Worm (Caenorhabditis elegans) whole organism, L4/young adult: ENCODE data around the gene ceh-92.

Source experiments
- W03F9.2 ChIP-seq: fragments of 150-350 bp; optimal IDR thresholded peaks from 2 replicates; lab custom pipeline; 2014; ENCODE audit warnings: missing biosample characterization, missing genetic modification characterization
- dao-5 ChIP-seq: sonication (generic microtip); optimal IDR thresholded peaks from 2 replicates; lab custom pipeline; 2016; ENCODE audit warnings: missing genotype, missing genetic modification characterization, moderate library complexity, missing compliant biosample characterization
- him-1 ChIP-seq: sonication (generic microtip); optimal IDR thresholded peaks from 2 replicates; lab custom pipeline; 2016; ENCODE audit warnings: missing genotype, missing genetic modification reagents, missing genetic modification characterization, missing compliant biosample characterization

Gene ceh-92

DNA sequence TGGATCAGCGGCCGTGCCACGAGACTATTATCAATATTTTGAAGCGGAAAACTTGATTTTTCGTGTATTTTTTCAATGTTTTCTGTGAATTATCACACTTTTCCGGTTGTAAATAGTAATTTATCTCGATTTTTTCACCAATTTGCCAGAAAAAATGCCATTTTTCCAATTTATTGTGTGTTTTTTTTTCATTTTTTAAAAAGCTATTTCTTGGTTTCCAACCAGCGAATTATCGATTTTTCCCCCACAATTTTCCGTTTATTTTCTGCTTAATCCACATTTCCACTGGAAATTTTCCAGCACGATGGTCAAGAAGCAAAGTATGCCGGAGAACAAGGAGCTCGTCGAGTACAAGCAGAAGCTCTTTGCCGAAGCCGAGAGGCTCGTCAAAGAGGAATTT lies 13.6 kb upstream of the ceh-92 start, which contains the start of gene psme-3:
Gene psme-3 (plus strand): TSS at position 301 of the 400 bp plus-strand sequence.
- no peak for TF ChIP-seq W03F9.2 (tag; lab: Kevin White, UChicago)
- no peak for TF ChIP-seq him-1 (tag; lab: Kevin White, UChicago)
- no peak for TF ChIP-seq dao-5

DNA sequence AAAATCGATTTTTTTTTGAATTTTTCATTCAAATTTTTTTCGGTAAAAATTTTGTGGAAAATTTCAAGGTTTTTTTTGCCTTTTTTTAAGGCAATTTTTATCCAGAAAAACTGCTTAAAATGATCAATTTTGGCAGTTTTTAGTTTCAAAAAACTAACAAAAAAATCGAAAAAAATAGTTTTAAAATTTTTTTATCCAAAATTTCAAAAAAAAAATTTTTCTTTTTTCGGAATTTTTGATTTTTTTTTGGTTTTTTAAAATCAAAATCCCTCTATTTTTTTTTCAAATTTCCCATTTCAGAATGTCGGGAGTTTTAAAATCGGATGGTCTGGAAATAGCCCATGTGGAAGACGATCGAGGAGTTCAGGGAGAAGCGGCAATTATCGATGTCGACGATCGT lies 7.5 kb upstream of the ceh-92 start, which contains the start of gene Y66D12A.8:
Gene Y66D12A.8 (plus strand): TSS at position 301 of the 400 bp plus-strand sequence.
- TF ChIP-seq dao-5, result no peak
- TF ChIP-seq W03F9.2 (tag; lab: Kevin White, UChicago), result no peak
- no peak for TF ChIP-seq him-1 (tag; lab: Kevin White, UChicago)

DNA sequence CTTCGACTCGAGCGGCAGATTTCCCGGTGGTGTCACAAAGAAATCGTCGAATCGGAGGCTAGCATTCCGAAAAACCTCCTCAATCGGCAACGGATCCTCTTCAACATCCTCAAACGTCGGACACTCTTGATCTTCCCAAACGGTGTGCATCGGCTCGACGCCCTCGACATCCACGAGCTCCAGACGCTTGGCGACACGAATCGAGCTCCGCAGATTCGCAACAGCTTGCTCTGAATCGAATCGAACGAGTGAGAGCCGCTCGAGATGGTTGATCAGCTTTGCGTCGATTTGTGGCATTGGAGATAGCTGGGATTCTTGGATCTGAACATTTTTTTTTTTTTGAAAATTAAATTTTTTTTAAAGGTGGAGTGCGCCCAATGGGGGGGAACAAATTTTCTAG lies 2.0 kb upstream of the ceh-92 start:
- TF ChIP-seq dao-5, result no peak
- no peak for TF ChIP-seq him-1 (tag; lab: Kevin White, UChicago)
- TF ChIP-seq W03F9.2 (tag; lab: Kevin White, UChicago), result no peak

DNA sequence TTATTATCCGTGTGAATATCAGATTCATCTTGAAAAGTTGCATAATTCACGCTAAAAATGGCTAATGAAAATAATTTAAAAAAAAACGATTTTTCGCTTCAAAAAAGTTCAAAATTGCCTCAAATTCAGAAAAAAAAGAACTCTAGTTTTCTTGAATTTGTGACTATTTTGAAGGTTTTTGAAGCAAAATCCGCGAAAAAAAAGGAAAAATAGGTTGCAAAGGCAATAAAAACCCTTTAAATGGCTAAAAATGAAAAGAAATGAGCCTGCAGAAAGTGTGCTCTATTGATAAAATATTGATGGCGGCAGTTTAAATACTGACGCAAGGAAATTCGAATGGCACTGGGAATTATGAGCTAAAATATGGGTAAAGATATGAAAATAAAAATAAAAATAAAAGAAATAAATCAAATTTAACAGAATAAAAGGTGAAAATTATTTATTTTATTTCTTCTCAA lies 943 bp upstream of the ceh-92 start, which contains the start of gene Y66D12A.7:
Gene Y66D12A.7 (minus strand): TSS at position 51 of the 458 bp plus-strand sequence.
- no peak for TF ChIP-seq W03F9.2 (tag; lab: Kevin White, UChicago)
- TF ChIP-seq him-1 (tag; lab: Kevin White, UChicago), result no peak
- TF ChIP-seq dao-5, result no peak

DNA sequence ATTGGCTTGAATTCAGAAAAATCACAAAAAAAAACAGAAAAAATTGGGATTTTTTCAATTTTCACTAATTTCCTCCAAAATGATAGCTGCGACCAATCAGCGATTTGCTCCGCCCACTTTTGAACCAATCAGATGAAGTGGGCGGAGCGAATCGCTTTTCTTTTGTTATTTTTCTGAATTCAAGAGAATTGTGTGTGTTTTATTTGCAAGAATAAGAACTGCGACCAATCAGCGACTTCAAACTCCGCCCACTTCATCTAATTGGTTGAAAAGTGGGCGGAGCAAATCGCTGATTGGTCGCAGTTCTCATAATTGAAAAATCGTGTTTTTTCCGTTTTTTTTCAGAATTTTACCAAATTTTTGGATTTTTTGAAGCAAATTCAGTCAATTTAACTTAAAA lies 1.2 kb downstream of the ceh-92 start:
- TF ChIP-seq him-1 (tag; lab: Kevin White, UChicago), result no peak
- TF ChIP-seq W03F9.2 (tag; lab: Kevin White, UChicago), result no peak
- no peak for TF ChIP-seq dao-5

DNA sequence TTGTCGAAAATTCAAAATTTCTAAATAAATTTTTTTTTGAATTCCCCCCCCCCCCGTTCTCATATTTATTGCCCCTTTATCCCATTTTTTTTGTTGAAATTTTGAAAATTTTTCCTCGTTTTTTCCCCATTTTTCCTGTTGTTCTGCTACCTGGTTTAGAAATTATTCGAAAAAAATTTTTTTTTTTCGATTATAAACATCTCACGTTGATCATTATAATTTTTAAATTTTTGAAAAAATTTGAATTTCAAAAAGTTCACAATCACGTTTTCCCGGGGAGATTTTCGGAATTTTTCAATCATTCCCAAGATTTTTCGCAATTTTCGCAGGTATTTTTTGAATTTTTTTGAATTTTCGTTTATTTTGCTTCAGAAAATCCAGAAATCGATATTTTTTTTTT lies 7.5 kb downstream of the ceh-92 start, which contains the start of gene Y66D12A.3:
Gene Y66D12A.3 (plus strand): TSS at position 301 of the 400 bp plus-strand sequence.
- TF ChIP-seq W03F9.2 (tag; lab: Kevin White, UChicago), result no peak
- TF ChIP-seq him-1 (tag; lab: Kevin White, UChicago), result no peak
- no peak for TF ChIP-seq dao-5

DNA sequence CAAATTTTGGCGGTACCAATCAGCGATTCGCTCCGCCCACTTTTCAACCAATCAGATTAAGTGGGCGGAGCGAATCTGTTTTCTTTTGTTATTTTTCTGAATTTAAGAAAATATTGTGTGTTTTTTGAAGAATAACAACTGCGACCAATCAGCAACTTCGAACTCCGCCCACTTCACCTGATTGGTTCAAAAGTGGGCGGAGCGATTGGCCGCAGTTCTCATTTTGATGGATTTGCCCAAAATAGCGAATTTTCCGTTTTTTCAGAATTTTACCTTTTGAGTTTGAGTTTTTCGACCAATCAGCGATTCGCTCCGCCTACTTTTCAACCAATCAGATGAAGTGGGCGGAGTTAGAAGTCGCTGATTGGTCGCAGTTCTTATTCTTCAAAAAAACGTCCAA lies 7.9 kb downstream of the ceh-92 start:
- TF ChIP-seq W03F9.2 (tag; lab: Kevin White, UChicago) (no peak), dao-5 (no peak), him-1 (tag; lab: Kevin White, UChicago) (no peak)

DNA sequence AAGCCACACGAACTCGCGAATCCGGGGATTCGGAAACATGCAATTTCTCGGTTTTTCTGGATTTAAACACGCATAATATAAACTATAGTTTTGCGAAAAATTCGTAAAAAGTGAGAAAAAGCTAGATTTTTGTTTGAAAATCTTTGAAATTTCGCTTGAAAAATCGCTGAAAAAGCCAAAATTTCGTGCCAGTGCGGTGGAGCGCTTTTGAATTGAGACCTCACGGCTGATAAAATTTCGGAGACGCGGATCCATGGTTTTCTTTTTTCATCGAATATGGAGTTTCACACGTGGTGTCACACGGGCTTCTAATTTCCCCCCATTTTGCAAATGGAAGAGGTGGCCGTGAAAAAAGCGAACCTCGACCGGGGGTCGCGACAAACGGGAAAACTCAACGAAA lies 8.9 kb downstream of the ceh-92 start:
- TF ChIP-seq him-1 (tag; lab: Kevin White, UChicago) (no peak), dao-5 (no peak), W03F9.2 (tag; lab: Kevin White, UChicago) (no peak)

DNA sequence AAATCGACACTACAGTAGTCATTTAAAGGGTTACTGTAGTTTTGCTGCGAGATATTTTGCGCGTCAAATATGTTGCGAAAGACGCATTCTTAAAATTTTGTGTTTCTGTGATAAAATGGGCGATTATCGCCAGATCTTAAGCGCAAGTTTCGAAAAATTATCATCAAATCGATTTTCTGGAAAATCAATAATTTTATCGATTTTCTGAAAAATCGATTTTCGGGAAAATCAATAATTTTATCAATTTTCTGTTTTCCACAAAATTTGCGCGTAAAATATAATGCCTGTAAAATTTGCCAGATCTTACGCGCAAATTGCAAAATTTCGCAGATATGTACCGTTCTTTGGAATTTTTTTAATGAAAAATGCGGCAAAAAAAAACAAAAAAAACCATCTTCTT lies 10.7 kb downstream of the ceh-92 start:
- TF ChIP-seq W03F9.2 (tag; lab: Kevin White, UChicago), result no peak
- no peak for TF ChIP-seq him-1 (tag; lab: Kevin White, UChicago)
- no peak for TF ChIP-seq dao-5

DNA sequence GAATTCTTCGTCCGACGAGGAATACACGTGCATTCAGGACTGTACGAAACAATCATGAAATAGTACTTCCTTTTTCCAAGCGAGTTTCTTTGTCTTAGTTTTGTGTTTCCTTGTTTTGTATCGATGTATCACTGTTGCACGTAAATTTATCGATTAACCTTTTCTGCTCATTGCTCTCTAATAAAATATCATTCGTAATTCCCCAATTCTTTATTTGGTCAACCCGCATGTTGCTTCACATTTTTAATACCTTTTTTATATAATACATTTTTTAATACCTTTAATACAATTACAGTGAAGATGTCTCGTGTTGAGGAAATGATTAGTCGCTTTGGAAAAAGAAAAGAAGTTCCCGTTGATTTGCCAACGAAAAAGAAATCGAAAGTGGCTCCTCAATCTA lies 26.5 kb downstream of the ceh-92 start, which contains the start of gene Y66D12A.1:
Gene Y66D12A.1 (plus strand): TSS at position 301 of the 400 bp plus-strand sequence.
- TF ChIP-seq W03F9.2 (tag; lab: Kevin White, UChicago) (no peak), dao-5 (no peak), him-1 (tag; lab: Kevin White, UChicago) (no peak)

DNA sequence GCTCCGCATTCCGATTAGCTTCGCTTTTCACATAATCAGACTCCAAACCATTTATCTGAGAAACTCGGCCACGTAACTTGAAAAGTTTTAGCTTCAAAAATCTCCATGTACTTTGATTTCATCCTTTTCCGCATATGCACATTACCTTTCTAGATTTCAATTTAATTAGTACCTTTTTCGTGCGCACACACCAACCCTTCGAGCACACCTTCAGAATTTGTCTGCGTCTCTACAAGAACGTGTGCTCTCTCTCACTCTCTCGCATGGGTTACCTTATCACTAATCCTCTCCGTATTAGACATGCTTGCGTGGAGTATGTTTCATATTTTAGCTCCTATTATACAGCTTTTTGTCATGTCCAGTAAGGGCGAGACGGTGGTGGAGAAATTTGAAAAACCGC lies 28.2 kb downstream of the ceh-92 start, which contains the start of gene Y66D12A.30:
Gene Y66D12A.30 (plus strand): TSS at position 301 of the 400 bp plus-strand sequence.
- no peak for TF ChIP-seq dao-5
- no peak for TF ChIP-seq him-1 (tag; lab: Kevin White, UChicago)
- TF ChIP-seq W03F9.2 (tag; lab: Kevin White, UChicago), result no peak

DNA sequence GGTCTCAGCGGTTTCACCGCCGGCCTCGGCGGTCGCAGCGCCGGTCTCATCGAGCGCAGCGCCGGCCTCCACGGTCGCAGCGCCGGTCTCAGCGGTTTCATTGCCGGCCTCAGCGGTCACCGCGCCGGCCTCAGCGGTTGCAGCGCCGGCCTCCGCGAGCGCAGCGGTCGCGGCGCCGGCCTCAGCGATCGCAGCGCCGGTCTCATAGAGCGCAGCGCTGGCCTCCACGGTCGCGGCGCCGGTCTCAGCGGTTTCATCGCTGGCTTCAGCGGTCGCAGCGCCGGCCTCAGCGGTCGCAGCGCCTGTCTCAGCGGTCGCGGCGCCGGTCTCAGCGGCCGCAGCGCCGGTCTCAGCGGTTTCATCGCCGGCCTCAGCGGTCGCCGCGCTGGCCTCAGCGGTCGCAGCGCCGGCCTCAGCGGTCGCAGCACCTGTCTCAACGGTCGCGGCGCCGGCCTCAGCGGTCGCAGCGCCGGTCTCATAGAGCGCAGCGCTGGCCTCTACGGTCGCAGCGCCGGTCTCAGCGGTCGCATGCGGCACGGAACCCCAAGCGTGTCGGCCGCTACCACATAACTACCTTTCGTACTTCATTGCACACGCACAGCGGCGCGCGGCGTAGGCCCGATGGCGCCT lies 30.3 kb downstream of the ceh-92 start:
- TF ChIP-seq him-1 (tag; lab: Kevin White, UChicago) (no peak), W03F9.2 (tag; lab: Kevin White, UChicago) (no peak), dao-5 (no peak)

DNA sequence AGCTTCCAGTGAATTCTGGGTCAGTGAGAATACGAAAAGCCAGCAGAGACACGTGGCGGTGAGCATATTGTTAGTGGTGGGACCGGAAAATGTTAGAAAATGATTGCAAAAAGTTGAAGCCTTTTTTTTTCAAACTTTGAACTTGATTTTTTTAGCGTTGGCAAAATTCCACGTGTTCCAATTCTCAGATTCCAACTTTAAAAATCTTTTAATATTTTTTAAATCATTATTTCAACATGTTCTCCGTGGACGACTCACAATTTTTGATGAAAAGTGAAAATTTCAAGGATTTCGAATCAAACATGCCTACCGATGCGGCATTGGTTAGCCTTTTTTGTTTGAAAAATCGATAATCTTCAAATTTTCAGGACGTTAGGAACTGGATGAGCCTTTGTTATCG lies 31.0 kb downstream of the ceh-92 start, which contains the start of the genes Y66A7A.9 and Y66A7A.4:
Gene Y66A7A.9 (minus strand): TSS at position 101 of the 400 bp plus-strand sequence.
Gene Y66A7A.4 (plus strand): TSS at position 237 of the 400 bp plus-strand sequence.
- TF ChIP-seq him-1 (tag; lab: Kevin White, UChicago) (no peak), dao-5 (no peak), W03F9.2 (tag; lab: Kevin White, UChicago) (no peak)

DNA sequence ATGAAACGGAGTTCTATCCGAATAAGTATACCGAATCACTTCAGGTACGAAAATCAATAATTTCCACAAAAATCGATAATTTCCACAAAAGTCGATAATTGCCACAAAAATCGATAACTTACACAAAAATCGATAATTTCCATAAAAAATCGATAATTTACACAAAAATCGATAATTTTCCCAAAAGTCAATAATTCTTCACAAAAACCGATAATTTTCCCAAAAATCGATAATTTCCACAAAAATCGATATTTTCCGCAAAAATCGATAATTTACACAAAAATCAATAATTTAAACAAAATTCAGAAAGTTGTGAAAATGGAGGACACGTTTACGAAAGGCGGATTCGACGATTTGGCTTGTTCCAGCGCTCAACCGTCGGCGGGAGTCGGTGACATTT lies 33.5 kb downstream of the ceh-92 start:
- no peak for TF ChIP-seq him-1 (tag; lab: Kevin White, UChicago)
- TF ChIP-seq dao-5, result no peak
- TF ChIP-seq W03F9.2 (tag; lab: Kevin White, UChicago), result no peak
